Worm (Caenorhabditis elegans) whole organism, early embryonic: ENCODE measurements around the gene cth-1.

Experiments used
- B0310.2 ChIP-seq: sonication (generic microtip); optimal IDR thresholded peaks from 2 replicates; lab custom pipeline; 2016; ENCODE audit warnings: mild to moderate bottlenecking, missing genetic modification characterization, missing compliant biosample characterization
- F13C5.2 ChIP-seq: sonication (generic microtip); optimal IDR thresholded peaks from 2 replicates; lab custom pipeline; 2017; ENCODE audit warnings: mild to moderate bottlenecking, missing genetic modification characterization, inconsistent platforms, missing compliant biosample characterization
- aly-1 ChIP-seq: sonication (generic microtip); optimal IDR thresholded peaks from 2 replicates; lab custom pipeline; 2016; ENCODE audit warnings: missing genetic modification characterization, missing compliant biosample characterization
- ama-1 ChIP-seq: fragments of 150-350 bp; optimal IDR thresholded peaks from 2 replicates; lab custom pipeline; 2014
- ceh-13 ChIP-seq: fragments of 200-800 bp; sonication (Bioruptor generic); optimal IDR thresholded peaks from 2 replicates; lab custom pipeline; 2018; ENCODE audit warnings: mild to moderate bottlenecking, missing genetic modification characterization, missing compliant biosample characterization
- ceh-36 ChIP-seq: sonication (generic microtip); optimal IDR thresholded peaks from 2 replicates; lab custom pipeline; 2016; ENCODE audit warnings: missing genetic modification characterization, inconsistent platforms, missing compliant biosample characterization
- ets-7 ChIP-seq: sonication (generic microtip); optimal IDR thresholded peaks from 2 replicates; lab custom pipeline; 2016; ENCODE audit warnings: missing genotype, missing genetic modification characterization, missing compliant biosample characterization
- flt-1 ChIP-seq: fragments of 200-800 bp; sonication (Bioruptor generic); IDR thresholded peaks from 2 replicates; pipeline ENCODE4 v1.3.6; 2022; ENCODE audit warnings: missing genetic modification characterization, missing compliant biosample characterization
- hmbx-1 ChIP-seq: sonication (generic microtip); optimal IDR thresholded peaks from 2 replicates; lab custom pipeline; 2016; ENCODE audit warnings: mild to moderate bottlenecking, missing genetic modification characterization, missing compliant biosample characterization
- hmg-4 ChIP-seq: fragments of 200-800 bp; sonication (Bioruptor generic); optimal IDR thresholded peaks from 2 replicates; lab custom pipeline; 2018; ENCODE audit warnings: mild to moderate bottlenecking, missing genetic modification characterization, missing compliant biosample characterization
- hnd-1 ChIP-seq: sonication (generic microtip); optimal IDR thresholded peaks from 2 replicates; lab custom pipeline; 2016; ENCODE audit warnings: missing genetic modification characterization, missing compliant biosample characterization
- pes-1 ChIP-seq: fragments of 200-800 bp; sonication (Bioruptor generic); IDR thresholded peaks from 2 replicates; pipeline ENCODE4 v1.3.6; 2022; ENCODE audit warnings: missing genetic modification reagents, missing genetic modification characterization, missing compliant biosample characterization
- scrt-1 ChIP-seq: fragments of 200-800 bp; sonication (Bioruptor generic); IDR thresholded peaks from 2 replicates; pipeline ENCODE4 v1.3.6; 2022; ENCODE audit warnings: missing genetic modification characterization, missing compliant biosample characterization
- sea-1 ChIP-seq: fragments of 200-800 bp; sonication (Bioruptor generic); conservative IDR thresholded peaks from 2 replicates; pipeline ENCODE4 v1.3.6; 2022; ENCODE audit warnings: missing genetic modification characterization, missing compliant biosample characterization
- tbx-11 ChIP-seq: fragments of 200-800 bp; sonication (Bioruptor generic); IDR thresholded peaks from 2 replicates; pipeline ENCODE4 v1.3.6; 2022; ENCODE audit warnings: missing genetic modification characterization, missing compliant biosample characterization
- tbx-37 ChIP-seq: fragments of 200-800 bp; sonication (Bioruptor generic); conservative IDR thresholded peaks from 2 replicates; pipeline ENCODE4 v1.3.6; 2022; ENCODE audit warnings: missing genetic modification reagents, missing genetic modification characterization, missing compliant biosample characterization
- tra-4 ChIP-seq: sonication (generic microtip); optimal IDR thresholded peaks from 2 replicates; lab custom pipeline; 2017; ENCODE audit warnings: missing genetic modification characterization, missing compliant biosample characterization

The cth-1 gene

ce11 chrV:16094284-16094683, 6.2 kb upstream of the cth-1 start, which contains the start of gene F22B8.7:
Gene F22B8.7 (plus strand): TSS chrV:16094584.
- TF ChIP-seq scrt-1 (GFP tag; lab: Robert Waterston, UW) (no peak), ets-7 (tag; lab: Kevin White, UChicago) (no peak)

- TF ChIP-seq aly-1 (tag; lab: Kevin White, UChicago) = no peak
- no peak for TF ChIP-seq flt-1 (GFP tag; lab: Robert Waterston, UW)
- TF ChIP-seq pes-1 = no peak
- TF ChIP-seq tbx-11 (GFP tag; lab: Robert Waterston, UW) = no peak
- TF ChIP-seq F13C5.2 = no peak
- no peak for TF ChIP-seq scrt-1 (GFP tag; lab: Robert Waterston, UW)
- TF ChIP-seq tra-4 (tag; lab: Kevin White, UChicago) = no peak
- no peak for TF ChIP-seq ets-7 (tag; lab: Kevin White, UChicago)
Measured at ce11 chrV:16094862-16095261, 5.6 kb upstream of the cth-1 start.

DNA sequence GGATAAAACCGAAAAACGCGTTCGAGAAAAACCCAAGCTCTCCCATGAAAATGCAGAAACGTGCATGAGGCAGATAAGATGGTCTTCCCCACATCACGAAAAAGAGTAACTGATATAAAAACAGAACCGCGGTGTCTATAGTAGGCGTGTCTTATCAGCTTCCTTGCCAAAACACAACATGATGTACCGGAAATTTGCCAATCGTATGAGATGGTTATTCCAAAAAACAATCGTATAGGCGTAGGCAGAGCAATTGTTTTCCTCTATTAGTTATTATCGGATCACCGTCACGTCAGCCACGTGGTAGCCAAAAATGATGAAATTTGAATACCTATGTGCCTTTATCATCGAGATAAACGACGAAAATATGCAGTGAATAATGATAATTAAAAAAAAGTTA, 1.0 kb upstream of the cth-1 start, which contains the start of gene str-7:
Gene str-7, minus strand, starts transcription at position 101 of the 400 bp plus-strand sequence.
- TF ChIP-seq aly-1 (tag; lab: Kevin White, UChicago) = no peak
- no peak for TF ChIP-seq tra-4 (tag; lab: Kevin White, UChicago)
- TF ChIP-seq ceh-36 (tag; lab: Kevin White, UChicago) = no peak
- no peak for TF ChIP-seq scrt-1 (GFP tag; lab: Robert Waterston, UW)
- no peak for TF ChIP-seq ama-1 (lab: Kevin White, UChicago)
- no peak for TF ChIP-seq F13C5.2
- no peak for TF ChIP-seq hmbx-1 (tag; lab: Kevin White, UChicago)
- TF ChIP-seq tbx-11 (GFP tag; lab: Robert Waterston, UW) = no peak
- no peak for TF ChIP-seq hnd-1
- TF ChIP-seq B0310.2 (tag; lab: Kevin White, UChicago) = no peak
- no peak for TF ChIP-seq hmg-4
- no peak for TF ChIP-seq flt-1 (GFP tag; lab: Robert Waterston, UW)
- no peak for TF ChIP-seq ceh-13 (GFP tag; lab: Kevin White, UChicago)
- TF ChIP-seq ets-7 (tag; lab: Kevin White, UChicago) = no peak

ce11 chrV:16103594-16103993, 3.1 kb downstream of the cth-1 start, which contains the start of gene argk-1:
Gene argk-1 (plus strand): TSS chrV:16103894.
- no peak for TF ChIP-seq aly-1 (tag; lab: Kevin White, UChicago)
- no peak for TF ChIP-seq hmg-4
- TF ChIP-seq scrt-1 (GFP tag; lab: Robert Waterston, UW) = no peak
- no peak for TF ChIP-seq F13C5.2
- TF ChIP-seq ets-7 (tag; lab: Kevin White, UChicago) = no peak
- no peak for TF ChIP-seq pes-1
- no peak for TF ChIP-seq tra-4 (tag; lab: Kevin White, UChicago)

ce11 chrV:16114237-16114636, 13.8 kb downstream of the cth-1 start, which contains the start of gene srxa-16:
Gene srxa-16 (minus strand): TSS chrV:16114337.
- no peak for TF ChIP-seq tbx-37
- TF ChIP-seq hmg-4 = no peak
- TF ChIP-seq ets-7 (tag; lab: Kevin White, UChicago) = no peak
- no peak for TF ChIP-seq flt-1 (GFP tag; lab: Robert Waterston, UW)
- TF ChIP-seq ama-1 (lab: Kevin White, UChicago) = no peak
- TF ChIP-seq ceh-36 (tag; lab: Kevin White, UChicago) = no peak
- no peak for TF ChIP-seq tbx-11 (GFP tag; lab: Robert Waterston, UW)
- TF ChIP-seq sea-1 = no peak
- TF ChIP-seq ceh-13 (GFP tag; lab: Kevin White, UChicago) = no peak
- TF ChIP-seq F13C5.2 = no peak
- no peak for TF ChIP-seq hmbx-1 (tag; lab: Kevin White, UChicago)
- no peak for TF ChIP-seq pes-1
- TF ChIP-seq aly-1 (tag; lab: Kevin White, UChicago) = no peak
- TF ChIP-seq scrt-1 (GFP tag; lab: Robert Waterston, UW) = no peak
- TF ChIP-seq tra-4 (tag; lab: Kevin White, UChicago) = no peak
- TF ChIP-seq hnd-1 = no peak
- TF ChIP-seq B0310.2 (tag; lab: Kevin White, UChicago) = no peak

- no peak for TF ChIP-seq tbx-37
- no peak for TF ChIP-seq ets-7 (tag; lab: Kevin White, UChicago)
- TF ChIP-seq pes-1 = no peak
- TF ChIP-seq hmbx-1 (tag; lab: Kevin White, UChicago) = no peak
- no peak for TF ChIP-seq tra-4 (tag; lab: Kevin White, UChicago)
- no peak for TF ChIP-seq hmg-4
- no peak for TF ChIP-seq flt-1 (GFP tag; lab: Robert Waterston, UW)
- no peak for TF ChIP-seq aly-1 (tag; lab: Kevin White, UChicago)
- TF ChIP-seq scrt-1 (GFP tag; lab: Robert Waterston, UW) = no peak
- TF ChIP-seq ama-1 (lab: Kevin White, UChicago) = no peak
- TF ChIP-seq ceh-13 (GFP tag; lab: Kevin White, UChicago) = no peak
- TF ChIP-seq B0310.2 (tag; lab: Kevin White, UChicago) = no peak
- no peak for TF ChIP-seq F13C5.2
- no peak for TF ChIP-seq hnd-1
- no peak for TF ChIP-seq sea-1
- no peak for TF ChIP-seq tbx-11 (GFP tag; lab: Robert Waterston, UW)
- no peak for TF ChIP-seq ceh-36 (tag; lab: Kevin White, UChicago)
Measured at ce11 chrV:16115381-16115780, 14.9 kb downstream of the cth-1 start, which contains the start of gene str-25. Gene str-25 (plus strand): TSS chrV:16115681.

- TF ChIP-seq ceh-13 (GFP tag; lab: Kevin White, UChicago) (no peak), B0310.2 (tag; lab: Kevin White, UChicago) (no peak), hnd-1 (no peak), hmbx-1 (tag; lab: Kevin White, UChicago) (no peak), tbx-37 (no peak), ets-7 (tag; lab: Kevin White, UChicago) (no peak), pes-1 (no peak), scrt-1 (GFP tag; lab: Robert Waterston, UW) (no peak)
Measured at ce11 chrV:16118601-16119000, 18.1 kb downstream of the cth-1 start, which contains the start of gene str-103. Gene str-103 (minus strand): TSS chrV:16118701.

DNA sequence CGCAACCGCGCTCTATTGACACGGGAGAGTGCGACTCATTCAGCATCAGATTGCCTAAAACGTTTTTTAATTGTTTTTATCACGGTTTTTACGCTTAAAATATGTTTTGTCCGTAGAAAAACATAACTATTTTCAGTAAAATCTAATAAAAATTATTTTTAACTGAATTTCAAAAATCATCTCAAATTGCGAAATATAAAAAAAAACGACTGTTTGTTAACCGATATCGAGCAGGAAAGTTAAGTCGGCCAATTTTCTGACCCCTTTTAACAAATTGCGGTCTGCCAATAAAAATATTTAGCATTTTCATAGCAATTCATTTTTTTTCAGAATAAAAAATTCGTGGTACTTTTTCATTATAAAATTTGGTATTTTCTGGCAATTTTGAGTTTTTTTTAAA, 20.0 kb downstream of the cth-1 start:
- no peak for TF ChIP-seq ceh-13 (GFP tag; lab: Kevin White, UChicago)
- TF ChIP-seq scrt-1 (GFP tag; lab: Robert Waterston, UW) = no peak
- no peak for TF ChIP-seq tbx-11 (GFP tag; lab: Robert Waterston, UW)
- no peak for TF ChIP-seq B0310.2 (tag; lab: Kevin White, UChicago)
- no peak for TF ChIP-seq ets-7 (tag; lab: Kevin White, UChicago)
- no peak for TF ChIP-seq ama-1 (lab: Kevin White, UChicago)
- TF ChIP-seq pes-1 = no peak
